Fruit fly (Drosophila melanogaster) whole organism, embryonic: ENCODE measurements around the gene kni.

ENCODE experiments used
- Abd-B ChIP-seq: fragments of 200-800 bp; sonication (Bioruptor generic); optimal IDR thresholded peaks from 2 replicates; lab custom pipeline; 2018; ENCODE audit warnings: missing biosample characterization, mild to moderate bottlenecking, missing genetic modification characterization, moderate library complexity
- Adf1 ChIP-seq: fragments of 200-800 bp; sonication (Bioruptor generic); IDR thresholded peaks from 2 replicates; pipeline ENCODE4 v1.3.6; 2022; ENCODE audit warnings: missing biosample characterization, missing genetic modification characterization
- Aef1 ChIP-seq: fragments of 200-800 bp; sonication (Bioruptor generic); IDR thresholded peaks from 3 replicates; pipeline ENCODE4 v1.3.6; 2022; ENCODE audit warnings: missing biosample characterization, missing genetic modification characterization
- Atf-2 ChIP-seq: fragments of 200-800 bp; sonication (Bioruptor generic); optimal IDR thresholded peaks from 2 replicates; lab custom pipeline; 2016; ENCODE audit warnings: missing biosample characterization, missing genetic modification characterization
- C15 ChIP-seq: fragments of 200-800 bp; sonication (Bioruptor generic); IDR thresholded peaks from 3 replicates; pipeline ENCODE4 v1.3.6; 2022; ENCODE audit warnings: missing biosample characterization, missing genetic modification characterization
- CG10209 ChIP-seq: fragments of 200-800 bp; sonication (Bioruptor generic); optimal IDR thresholded peaks from 3 replicates; lab custom pipeline; 2017; ENCODE audit warnings: missing biosample characterization, mild to moderate bottlenecking, missing genetic modification characterization, missing genetic modification reagents
- CG11398 ChIP-seq: fragments of 200-800 bp; sonication (Bioruptor generic); optimal IDR thresholded peaks from 2 replicates; lab custom pipeline; 2016; ENCODE audit warnings: missing biosample characterization, missing genetic modification characterization
- CG11723 ChIP-seq: fragments of 200-800 bp; sonication (Bioruptor generic); optimal IDR thresholded peaks from 2 replicates; lab custom pipeline; 2017; ENCODE audit warnings: missing biosample characterization, mild to moderate bottlenecking, missing genetic modification characterization
- CG12769 ChIP-seq: fragments of 200-800 bp; sonication (Bioruptor generic); optimal IDR thresholded peaks from 2 replicates; lab custom pipeline; 2019; ENCODE audit warnings: missing biosample characterization, mild to moderate bottlenecking, missing genetic modification characterization, moderate library complexity
- CG14014 ChIP-seq: fragments of 200-800 bp; sonication (Bioruptor generic); IDR thresholded peaks from 2 replicates; pipeline ENCODE4 v1.3.6; 2022; ENCODE audit warnings: missing biosample characterization, missing genetic modification characterization
- CG15073 ChIP-seq: fragments of 200-800 bp; sonication (Bioruptor generic); optimal IDR thresholded peaks from 2 replicates; lab custom pipeline; 2016; ENCODE audit warnings: missing biosample characterization, missing genetic modification characterization
- CG1529 ChIP-seq: fragments of 200-800 bp; sonication (Bioruptor generic); optimal IDR thresholded peaks from 3 replicates; lab custom pipeline; 2018; ENCODE audit warnings: missing biosample characterization, missing genetic modification characterization
- CG15479 ChIP-seq: fragments of 200-800 bp; sonication (Bioruptor generic); optimal IDR thresholded peaks from 3 replicates; lab custom pipeline; 2019; ENCODE audit warnings: missing biosample characterization, mild to moderate bottlenecking, missing genetic modification characterization, moderate library complexity
- CG16813 ChIP-seq: fragments of 200-800 bp; sonication (Bioruptor generic); IDR thresholded peaks from 3 replicates; pipeline ENCODE4 v1.3.6; 2022; ENCODE audit warnings: missing biosample characterization, missing genetic modification characterization; ENCODE audit not compliant: partially characterized antibody
- CG17612 ChIP-seq: fragments of 200-800 bp; sonication (Bioruptor generic); IDR thresholded peaks from 2 replicates; pipeline ENCODE4 v1.3.6; 2022; ENCODE audit warnings: missing biosample characterization, missing genetic modification characterization
- CG31224 ChIP-seq: fragments of 200-800 bp; sonication (Bioruptor generic); IDR thresholded peaks from 2 replicates; pipeline ENCODE4 v1.3.6; 2022; ENCODE audit warnings: missing biosample characterization, missing genetic modification characterization
- CG32532 ChIP-seq: fragments of 200-800 bp; sonication (Bioruptor generic); IDR thresholded peaks from 2 replicates; pipeline ENCODE4 v1.3.6; 2022; ENCODE audit warnings: missing biosample characterization, missing genetic modification characterization
- CG32767 ChIP-seq: fragments of 200-800 bp; sonication (Bioruptor generic); IDR thresholded peaks from 2 replicates; pipeline ENCODE4 v1.3.6; 2022; ENCODE audit warnings: missing biosample characterization, missing genetic modification characterization
- CG7556 ChIP-seq: fragments of 200-800 bp; sonication (Bioruptor generic); optimal IDR thresholded peaks from 2 replicates; lab custom pipeline; 2017; ENCODE audit warnings: missing biosample characterization, mild to moderate bottlenecking, missing genetic modification characterization
- CG7786 ChIP-seq: fragments of 200-800 bp; sonication (Bioruptor generic); optimal IDR thresholded peaks from 2 replicates; lab custom pipeline; 2016; ENCODE audit warnings: missing biosample characterization, missing genetic modification characterization
- CG9797 ChIP-seq: fragments of 200-800 bp; sonication (Bioruptor generic); optimal IDR thresholded peaks from 3 replicates; lab custom pipeline; 2018; ENCODE audit warnings: missing biosample characterization, mild to moderate bottlenecking, missing genetic modification characterization
- Ets65A ChIP-seq: fragments of 200-800 bp; sonication (Bioruptor generic); peaks from one replicate; lab custom pipeline; 2016; ENCODE audit warnings: missing biosample characterization, missing genetic modification characterization
- Ets97D ChIP-seq: fragments of 200-800 bp; sonication (Bioruptor generic); optimal IDR thresholded peaks from 3 replicates; lab custom pipeline; 2016; ENCODE audit warnings: missing biosample characterization, missing genetic modification characterization
- MBD-R2 ChIP-seq: fragments of 200-800 bp; sonication (Bioruptor generic); IDR thresholded peaks from 2 replicates; pipeline ENCODE4 v1.3.6; 2022; ENCODE audit warnings: missing biosample characterization, missing genetic modification characterization
- TFAM ChIP-seq: fragments of 200-800 bp; sonication (Bioruptor generic); optimal IDR thresholded peaks from 2 replicates; lab custom pipeline; 2017; ENCODE audit warnings: missing biosample characterization, missing genetic modification characterization, inconsistent platforms
- amos ChIP-seq: fragments of 200-800 bp; sonication (Bioruptor generic); IDR thresholded peaks from 2 replicates; pipeline ENCODE4 v1.3.6; 2022; ENCODE audit warnings: missing biosample characterization, missing genetic modification characterization; ENCODE audit not compliant: partially characterized antibody
- ato ChIP-seq: fragments of 200-800 bp; sonication (Bioruptor generic); IDR thresholded peaks from 2 replicates; pipeline ENCODE4 v1.3.6; 2022; ENCODE audit warnings: missing biosample characterization, missing genetic modification characterization; ENCODE audit not compliant: partially characterized antibody
- bigmax ChIP-seq: fragments of 200-800 bp; sonication (Bioruptor generic); optimal IDR thresholded peaks from 2 replicates; lab custom pipeline; 2018; ENCODE audit warnings: missing biosample characterization, mild to moderate bottlenecking, missing genetic modification characterization
- bsh ChIP-seq, 2 experiments: fragments of 200-800 bp; sonication (Bioruptor generic); optimal IDR thresholded peaks; 2 replicates each; lab custom pipeline; 2017 to 2018; ENCODE audit warnings: mild to moderate bottlenecking in 2 of 2, missing biosample characterization in 2 of 2, missing genetic modification characterization in 2 of 2, moderate library complexity in 1 of 2
- caup ChIP-seq: fragments of 200-800 bp; sonication (Bioruptor generic); optimal IDR thresholded peaks from 3 replicates; lab custom pipeline; 2017; ENCODE audit warnings: missing biosample characterization, mild to moderate bottlenecking, missing genetic modification characterization, moderate library complexity; ENCODE audit not compliant: severe bottlenecking
- cg ChIP-seq: fragments of 200-800 bp; sonication (Bioruptor generic); optimal IDR thresholded peaks from 3 replicates; lab custom pipeline; 2019; ENCODE audit warnings: missing biosample characterization, mild to moderate bottlenecking, missing genetic modification characterization, moderate library complexity
- croc ChIP-seq: fragments of 200-800 bp; sonication (Bioruptor generic); conservative IDR thresholded peaks from 3 replicates; pipeline ENCODE4 v1.3.6; 2022; ENCODE audit warnings: missing biosample characterization, missing genetic modification characterization
- dimm ChIP-seq: fragments of 200-800 bp; sonication (Bioruptor generic); IDR thresholded peaks from 2 replicates; pipeline ENCODE4 v1.3.6; 2022; ENCODE audit warnings: missing biosample characterization, missing genetic modification characterization
- dm ChIP-seq: fragments of 200-800 bp; sonication (Bioruptor generic); optimal IDR thresholded peaks from 3 replicates; lab custom pipeline; 2016; ENCODE audit warnings: missing biosample characterization, missing genetic modification characterization
- dysf ChIP-seq: fragments of 200-800 bp; sonication (Bioruptor generic); IDR thresholded peaks from 3 replicates; pipeline ENCODE4 v1.3.6; 2022; ENCODE audit warnings: missing biosample characterization, missing genetic modification characterization
- en ChIP-seq: fragments of 200-800 bp; sonication (Bioruptor generic); optimal IDR thresholded peaks from 2 replicates; lab custom pipeline; 2016; ENCODE audit warnings: missing biosample characterization, missing genetic modification characterization
- exex ChIP-seq: fragments of 200-800 bp; sonication (Bioruptor generic); optimal IDR thresholded peaks from 4 replicates; lab custom pipeline; 2018; ENCODE audit warnings: missing biosample characterization, mild to moderate bottlenecking, missing genetic modification characterization, moderate library complexity
- eyg ChIP-seq: fragments of 200-800 bp; sonication (Bioruptor generic); optimal IDR thresholded peaks from 3 replicates; lab custom pipeline; 2016; ENCODE audit warnings: missing biosample characterization, missing genetic modification characterization
- fu2 ChIP-seq: fragments of 200-800 bp; sonication (Bioruptor generic); optimal IDR thresholded peaks from 2 replicates; lab custom pipeline; 2016; ENCODE audit warnings: missing biosample characterization, missing genetic modification characterization
- her ChIP-seq: fragments of 200-800 bp; sonication (Bioruptor generic); optimal IDR thresholded peaks from 2 replicates; lab custom pipeline; 2016; ENCODE audit warnings: missing biosample characterization, missing genetic modification characterization
- jumu ChIP-seq: fragments of 200-800 bp; sonication (Bioruptor generic); optimal IDR thresholded peaks from 3 replicates; lab custom pipeline; 2016; ENCODE audit warnings: missing biosample characterization, missing genetic modification characterization
- nmo ChIP-seq: fragments of 200-800 bp; sonication (Bioruptor generic); optimal IDR thresholded peaks from 2 replicates; lab custom pipeline; 2018; ENCODE audit warnings: missing biosample characterization, mild to moderate bottlenecking, missing genetic modification characterization, moderate library complexity
- oc ChIP-seq: fragments of 200-800 bp; sonication (Bioruptor generic); optimal IDR thresholded peaks from 2 replicates; lab custom pipeline; 2018; ENCODE audit warnings: missing biosample characterization, mild to moderate bottlenecking, missing genetic modification characterization, moderate library complexity
- pan ChIP-seq, 4 experiments: fragments of >200 bp in 3 of 4; fragments of 200-800 bp in 1 of 4; sonication (Bioruptor generic) in 1 of 4; optimal IDR thresholded peaks in 3 of 4; IDR thresholded peaks in 1 of 4; 2 replicates each; pipeline versions ENCODE4 v1.3.6 to Lab custom; 2017 to 2022; ENCODE audit warnings: missing biosample characterization in 2 of 4, missing genetic modification characterization in 2 of 4, mixed read lengths in 1 of 4
- pnt ChIP-seq: fragments of 200-800 bp; sonication (Bioruptor generic); optimal IDR thresholded peaks from 3 replicates; lab custom pipeline; 2016; ENCODE audit warnings: missing biosample characterization, missing genetic modification characterization
- scrt ChIP-seq: fragments of 200-800 bp; sonication (Bioruptor generic); optimal IDR thresholded peaks from 2 replicates; lab custom pipeline; 2018; ENCODE audit warnings: missing biosample characterization, mild to moderate bottlenecking, missing genetic modification characterization, moderate library complexity
- sima ChIP-seq: fragments of 200-800 bp; sonication (Bioruptor generic); optimal IDR thresholded peaks from 2 replicates; lab custom pipeline; 2016; ENCODE audit warnings: missing biosample characterization, missing genetic modification characterization
- slou ChIP-seq: fragments of 200-800 bp; sonication (Bioruptor generic); optimal IDR thresholded peaks from 3 replicates; lab custom pipeline; 2016; ENCODE audit warnings: missing biosample characterization, missing genetic modification characterization
- ssp ChIP-seq: fragments of 200-800 bp; sonication (Bioruptor generic); IDR thresholded peaks from 2 replicates; pipeline ENCODE4 v1.3.6; 2022; ENCODE audit warnings: missing biosample characterization, missing genetic modification characterization
- tx ChIP-seq: fragments of 200-800 bp; sonication (Bioruptor generic); optimal IDR thresholded peaks from 2 replicates; lab custom pipeline; 2016; ENCODE audit warnings: missing biosample characterization, missing genetic modification characterization
- usp ChIP-seq: fragments of >200 bp; optimal IDR thresholded peaks from 2 replicates; lab custom pipeline; 2017; ENCODE audit warnings: missing biosample characterization, missing genetic modification characterization

Gene kni

dm6 chr3L:20711397-20711796 lies 16.2 kb upstream of the kni start (continued):
- TF ChIP-seq usp (GFP tag; lab: Kevin White, UChicago) (no peak), MBD-R2 (GFP tag; lab: Robert Waterston, UW) (peak; percentile 17; the same call in 1 of the 2 replicates), CG10209 (GFP tag; lab: Kevin White, UChicago) (peak; percentile 57), slou (GFP tag; lab: Kevin White, UChicago) (peak; percentile 32), fu2 (GFP tag; lab: Kevin White, UChicago) (peak; percentile 24), CG1529 (peak; percentile 34), Atf-2 (peak; percentile 60), CG7556 (GFP tag; lab: Kevin White, UChicago) (peak; percentile 29), C15 (GFP tag; lab: Robert Waterston, UW) (no peak), CG12769 (tag; lab: Kevin White, UChicago) (peak; percentile 39), Aef1 (GFP tag; lab: Robert Waterston, UW) (no peak), croc (GFP tag; lab: Robert Waterston, UW) (peak; percentile 36; the same call in 1 of the 3 replicates), nmo (GFP tag; lab: Kevin White, UChicago) (peak; percentile 53), Ets97D (GFP tag; lab: Kevin White, UChicago) (peak; percentile 10), dimm (GFP tag; lab: Robert Waterston, UW) (no peak), CG32532 (GFP tag; lab: Robert Waterston, UW) (peak; percentile 79), oc (tag; lab: Kevin White, UChicago) (no peak), jumu (no peak), CG15479 (GFP tag; lab: Kevin White, UChicago) (no peak), pan (optimal IDR thresholded peaks at IDR 0.05; lab: Kevin White, UChicago) (no peak), pan (GFP tag; optimal IDR thresholded peaks at IDR 0.05 in 1 of 2, IDR thresholded peaks at IDR 0.05 in 1 of 2) (no peak), sima (no peak), amos (GFP tag; lab: Robert Waterston, UW) (peak; percentile 79), tx (GFP tag; lab: Kevin White, UChicago) (peak; percentile 14), her (no peak), CG15073 (no peak), Ets65A (GFP tag; lab: Kevin White, UChicago) (peak; percentile 91), CG32767 (GFP tag; lab: Robert Waterston, UW) (no peak), Adf1 (GFP tag; lab: Robert Waterston, UW) (no peak), eyg (GFP tag; lab: Kevin White, UChicago) (no peak), CG16813 (GFP tag; lab: Robert Waterston, UW) (peak; percentile 61), exex (tag; lab: Kevin White, UChicago) (no peak), CG31224 (GFP tag; lab: Robert Waterston, UW) (0 out of 2 replicates have a peak, but pooled peaks have one; percentile 24), pnt (no peak), ssp (GFP tag; lab: Robert Waterston, UW) (no peak; the same call in 1 of the 2 replicates), TFAM (no peak), caup (GFP tag; lab: Kevin White, UChicago) (peak; percentile 77), CG11398 (GFP tag; lab: Kevin White, UChicago) (no peak), bigmax (no peak), cg (no peak), CG9797 (no peak), CG17612 (GFP tag; lab: Robert Waterston, UW) (no peak), dysf (peak; percentile 47; the same call in 2 of the 3 replicates), bsh (GFP tag; optimal IDR thresholded peaks at IDR 0.05; lab: Kevin White, UChicago) (peak in 1 of 2 experiments; percentile 69), scrt (peak; percentile 25), CG11723 (peak; percentile 38), Abd-B (no peak), CG14014 (GFP tag; lab: Robert Waterston, UW) (peak; percentile 74), ato (no peak), en (GFP tag; lab: Kevin White, UChicago) (peak; percentile 57), dm (peak; percentile 44), CG7786 (GFP tag; lab: Kevin White, UChicago) (no peak)
